Fruit fly (Drosophila melanogaster): ENCODE data around the gene CG13040.

DNA sequence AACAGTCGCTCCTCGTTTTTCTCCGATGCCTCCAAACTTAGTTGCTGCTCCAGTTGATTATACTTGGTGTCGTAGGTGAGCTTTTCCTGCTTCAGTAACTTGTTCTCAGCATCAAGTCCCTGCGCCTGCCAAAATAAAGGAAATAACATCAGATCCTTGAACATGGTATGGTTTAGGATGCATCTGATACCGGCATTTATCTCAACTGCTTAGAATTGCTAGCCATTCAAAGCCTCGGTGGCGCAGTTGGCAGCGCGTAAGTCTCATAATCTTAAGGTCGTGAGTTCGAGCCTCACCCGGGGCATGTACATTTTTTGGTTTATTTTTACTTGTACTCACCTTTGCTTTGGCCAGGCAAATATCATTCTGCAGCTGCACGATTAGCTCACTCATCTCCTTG is 23.1 kb upstream of the CG13040 start:
- TF ChIP-seq CG3919 (GFP tag; optimal IDR thresholded peaks at IDR 0.05) (no peak), CG16779 (tag; optimal IDR thresholded peaks at IDR 0.05) (no peak), ss (GFP tag; optimal IDR thresholded peaks at IDR 0.05) (no peak), CG4318 (GFP tag; optimal IDR thresholded peaks at IDR 0.05) (no peak), CG3032 (tag; optimal IDR thresholded peaks at IDR 0.05) (no peak), esn (GFP tag; optimal IDR thresholded peaks at IDR 0.05) (no peak), Hr38 (GFP tag; optimal IDR thresholded peaks at IDR 0.05) (no peak), topi (GFP tag; optimal IDR thresholded peaks at IDR 0.05) (no peak), Sox102F (GFP tag; optimal IDR thresholded peaks at IDR 0.05) (no peak), eg (GFP tag; IDR thresholded peaks at IDR 0.05) (no peak), svp (GFP tag) (no peak), CG8632 (GFP tag; optimal IDR thresholded peaks at IDR 0.05) (no peak), Gug (GFP tag; IDR thresholded peaks at IDR 0.05) (no peak), Hr4 (GFP tag; optimal IDR thresholded peaks at IDR 0.05) (no peak)
